Fruit fly (Drosophila melanogaster) whole organism, embryonic: ENCODE results near the gene shi.

Source experiments
- CG10565 ChIP-seq: fragments of 200-800 bp; sonication (Bioruptor generic); optimal IDR thresholded peaks from 3 replicates; lab custom pipeline; 2016; ENCODE audit warnings: missing biosample characterization, mild to moderate bottlenecking, missing genetic modification characterization
- CG11398 ChIP-seq: fragments of 200-800 bp; sonication (Bioruptor generic); optimal IDR thresholded peaks from 2 replicates; lab custom pipeline; 2016; ENCODE audit warnings: missing biosample characterization, missing genetic modification characterization
- CG12071 ChIP-seq: fragments of 200-800 bp; sonication (Bioruptor generic); optimal IDR thresholded peaks from 3 replicates; lab custom pipeline; 2018; ENCODE audit warnings: missing biosample characterization, mild to moderate bottlenecking, missing genetic modification characterization
- CG13287 ChIP-seq: fragments of 200-800 bp; sonication (Bioruptor generic); IDR thresholded peaks from 2 replicates; pipeline ENCODE4 v1.3.6; 2022; ENCODE audit warnings: missing biosample characterization, missing genetic modification characterization; ENCODE audit not compliant: partially characterized antibody
- CG14050 ChIP-seq: fragments of 200-800 bp; sonication (Bioruptor generic); IDR thresholded peaks from 3 replicates; pipeline ENCODE4 v1.3.6; 2022; ENCODE audit warnings: missing biosample characterization, missing genetic modification characterization
- CG14860 ChIP-seq: fragments of 200-800 bp; sonication (Bioruptor generic); IDR thresholded peaks from 3 replicates; pipeline ENCODE4 v1.3.6; 2022; ENCODE audit warnings: missing biosample characterization, missing genetic modification characterization; ENCODE audit not compliant: partially characterized antibody
- CG15073 ChIP-seq: fragments of 200-800 bp; sonication (Bioruptor generic); optimal IDR thresholded peaks from 2 replicates; lab custom pipeline; 2016; ENCODE audit warnings: missing biosample characterization, missing genetic modification characterization
- CG15269 ChIP-seq: fragments of 200-800 bp; sonication (Bioruptor generic); optimal IDR thresholded peaks from 2 replicates; lab custom pipeline; 2018; ENCODE audit warnings: missing biosample characterization, mild to moderate bottlenecking, missing genetic modification characterization, moderate library complexity
- CG17328 ChIP-seq: fragments of 200-800 bp; sonication (Bioruptor generic); IDR thresholded peaks from 2 replicates; pipeline ENCODE4 v1.3.6; 2022; ENCODE audit warnings: missing biosample characterization, missing genetic modification characterization
- CG17912 ChIP-seq: fragments of 200-800 bp; sonication (Bioruptor generic); optimal IDR thresholded peaks from 2 replicates; lab custom pipeline; 2018; ENCODE audit warnings: missing biosample characterization, mild to moderate bottlenecking, missing genetic modification characterization
- CG1792 ChIP-seq: fragments of 200-800 bp; sonication (Bioruptor generic); optimal IDR thresholded peaks from 2 replicates; lab custom pipeline; 2016; ENCODE audit warnings: missing biosample characterization, missing genetic modification characterization
- CG18599 ChIP-seq: fragments of 200-800 bp; sonication (Bioruptor generic); optimal IDR thresholded peaks from 3 replicates; lab custom pipeline; 2017; ENCODE audit warnings: missing biosample characterization, missing genetic modification characterization, mild to moderate bottlenecking, moderate library complexity, missing genetic modification reagents
- CG30020 ChIP-seq: fragments of 200-800 bp; optimal IDR thresholded peaks from 2 replicates; lab custom pipeline; 2019; ENCODE audit warnings: missing biosample characterization, mild to moderate bottlenecking, missing genetic modification characterization, moderate library complexity
- CG31224 ChIP-seq: fragments of 200-800 bp; sonication (Bioruptor generic); IDR thresholded peaks from 2 replicates; pipeline ENCODE4 v1.3.6; 2022; ENCODE audit warnings: missing biosample characterization, missing genetic modification characterization
- CG31365 ChIP-seq: fragments of 200-800 bp; sonication (Bioruptor generic); optimal IDR thresholded peaks from 2 replicates; lab custom pipeline; 2018; ENCODE audit warnings: missing biosample characterization, mild to moderate bottlenecking, missing genetic modification characterization
- CG32772 ChIP-seq: fragments of 200-800 bp; sonication (Bioruptor generic); IDR thresholded peaks from 2 replicates; pipeline ENCODE4 v1.3.6; 2022; ENCODE audit warnings: missing biosample characterization, missing genetic modification characterization
- CG8359 ChIP-seq: fragments of 200-800 bp; sonication (Bioruptor generic); optimal IDR thresholded peaks from 2 replicates; lab custom pipeline; 2017; ENCODE audit warnings: missing biosample characterization, mild to moderate bottlenecking, missing genetic modification characterization, borderline replicate concordance
- CrebB ChIP-seq: fragments of 200-800 bp; sonication (Bioruptor generic); optimal IDR thresholded peaks from 3 replicates; lab custom pipeline; 2018; ENCODE audit warnings: missing biosample characterization, mild to moderate bottlenecking, missing genetic modification characterization
- Lpt ChIP-seq: fragments of >200 bp; optimal IDR thresholded peaks from 2 replicates; lab custom pipeline; 2018; ENCODE audit warnings: missing biosample characterization, missing genetic modification characterization
- MBD-R2 ChIP-seq: fragments of 200-800 bp; sonication (Bioruptor generic); IDR thresholded peaks from 2 replicates; pipeline ENCODE4 v1.3.6; 2022; ENCODE audit warnings: missing biosample characterization, missing genetic modification characterization
- MESR4 ChIP-seq: fragments of 200-800 bp; sonication (Bioruptor generic); optimal IDR thresholded peaks from 2 replicates; lab custom pipeline; 2018; ENCODE audit warnings: missing biosample characterization, mild to moderate bottlenecking, missing genetic modification characterization, moderate library complexity
- Ptx1 ChIP-seq: fragments of 200-800 bp; sonication (Bioruptor generic); IDR thresholded peaks from 2 replicates; pipeline ENCODE4 v1.3.6; 2022; ENCODE audit warnings: missing biosample characterization, missing genetic modification characterization
- Tbp ChIP-seq: fragments of >200 bp; optimal IDR thresholded peaks from 2 replicates; lab custom pipeline; 2018; ENCODE audit warnings: missing biosample characterization, missing genetic modification characterization
- YL-1 ChIP-seq: fragments of 200-800 bp; sonication (Bioruptor generic); optimal IDR thresholded peaks from 3 replicates; lab custom pipeline; 2017; ENCODE audit warnings: missing biosample characterization, mild to moderate bottlenecking, missing genetic modification characterization
- al ChIP-seq: fragments of 200-800 bp; sonication (Bioruptor generic); IDR thresholded peaks from 2 replicates; pipeline ENCODE4 v1.3.6; 2022; ENCODE audit warnings: missing biosample characterization, missing genetic modification characterization
- ase ChIP-seq: fragments of 200-800 bp; sonication (Bioruptor generic); IDR thresholded peaks from 3 replicates; pipeline ENCODE4 v1.3.6; 2022; ENCODE audit warnings: missing biosample characterization, missing genetic modification characterization
- ci ChIP-seq: fragments of 200-800 bp; sonication (Bioruptor generic); IDR thresholded peaks from 3 replicates; pipeline ENCODE4 v1.3.6; 2022; ENCODE audit warnings: missing biosample characterization, missing genetic modification characterization
- dysf ChIP-seq: fragments of 200-800 bp; sonication (Bioruptor generic); IDR thresholded peaks from 3 replicates; pipeline ENCODE4 v1.3.6; 2022; ENCODE audit warnings: missing biosample characterization, missing genetic modification characterization
- fd102C ChIP-seq: fragments of 200-800 bp; sonication (Bioruptor generic); optimal IDR thresholded peaks from 2 replicates; lab custom pipeline; 2018; ENCODE audit warnings: missing biosample characterization, mild to moderate bottlenecking, missing genetic modification characterization, moderate library complexity
- fd3F ChIP-seq: fragments of 200-800 bp; sonication (Bioruptor generic); optimal IDR thresholded peaks from 2 replicates; lab custom pipeline; 2018; ENCODE audit warnings: missing biosample characterization, mild to moderate bottlenecking, missing genetic modification characterization, moderate library complexity
- fd64A ChIP-seq: fragments of 200-800 bp; sonication (Bioruptor generic); optimal IDR thresholded peaks from 3 replicates; lab custom pipeline; 2018; ENCODE audit warnings: missing biosample characterization, mild to moderate bottlenecking, missing genetic modification characterization
- gce ChIP-seq: fragments of 200-800 bp; sonication (Bioruptor generic); IDR thresholded peaks from 3 replicates; pipeline ENCODE4 v1.3.6; 2022; ENCODE audit warnings: missing biosample characterization, missing genetic modification characterization
- gcm ChIP-seq: fragments of 200-800 bp; sonication (Bioruptor generic); optimal IDR thresholded peaks from 2 replicates; lab custom pipeline; 2019; ENCODE audit warnings: missing biosample characterization, mild to moderate bottlenecking, missing genetic modification characterization, moderate library complexity
- gem ChIP-seq: fragments of 200-800 bp; sonication (Bioruptor generic); optimal IDR thresholded peaks from 2 replicates; lab custom pipeline; 2019; ENCODE audit warnings: missing biosample characterization, mild to moderate bottlenecking, missing genetic modification characterization, moderate library complexity
- ken ChIP-seq: fragments of 200-800 bp; sonication (Bioruptor generic); IDR thresholded peaks from 3 replicates; pipeline ENCODE4 v1.3.6; 2022; ENCODE audit warnings: missing biosample characterization, missing genetic modification characterization
- kni ChIP-seq: fragments of 200-800 bp; sonication (Bioruptor generic); optimal IDR thresholded peaks from 3 replicates; lab custom pipeline; 2017; ENCODE audit warnings: mild to moderate bottlenecking, missing biosample characterization, missing genetic modification reagents, missing genetic modification characterization
- lilli ChIP-seq: fragments of 200-800 bp; sonication (Bioruptor generic); optimal IDR thresholded peaks from 3 replicates; lab custom pipeline; 2016; ENCODE audit warnings: missing biosample characterization, missing genetic modification characterization
- lmd ChIP-seq: fragments of 200-800 bp; sonication (Bioruptor generic); IDR thresholded peaks from 2 replicates; pipeline ENCODE4 v1.3.6; 2022; ENCODE audit warnings: missing biosample characterization, missing genetic modification characterization
- lov ChIP-seq, 2 experiments: fragments of 200-800 bp in 1 of 2; fragments of >200 bp in 1 of 2; sonication (Bioruptor generic) in 1 of 2; IDR thresholded peaks in 1 of 2; optimal IDR thresholded peaks in 1 of 2; 2 replicates in 1 of 2; 3 replicates in 1 of 2; pipeline versions ENCODE4 v1.3.6 to Lab custom; 2017 to 2022; ENCODE audit warnings: missing biosample characterization in 1 of 2, missing genetic modification characterization in 1 of 2
- maf-S ChIP-seq: fragments of 200-800 bp; sonication (Bioruptor generic); optimal IDR thresholded peaks from 2 replicates; lab custom pipeline; 2016; ENCODE audit warnings: missing biosample characterization, missing genetic modification characterization
- nmo ChIP-seq: fragments of 200-800 bp; sonication (Bioruptor generic); optimal IDR thresholded peaks from 2 replicates; lab custom pipeline; 2018; ENCODE audit warnings: missing biosample characterization, mild to moderate bottlenecking, missing genetic modification characterization, moderate library complexity
- pan ChIP-seq, 4 experiments: fragments of >200 bp in 3 of 4; fragments of 200-800 bp in 1 of 4; sonication (Bioruptor generic) in 1 of 4; optimal IDR thresholded peaks in 3 of 4; IDR thresholded peaks in 1 of 4; 2 replicates each; pipeline versions ENCODE4 v1.3.6 to Lab custom; 2017 to 2022; ENCODE audit warnings: missing biosample characterization in 2 of 4, missing genetic modification characterization in 2 of 4, mixed read lengths in 1 of 4
- pb ChIP-seq: fragments of 200-800 bp; sonication (Bioruptor generic); optimal IDR thresholded peaks from 3 replicates; lab custom pipeline; 2016; ENCODE audit warnings: missing biosample characterization, missing genetic modification characterization
- salm ChIP-seq: fragments of 200-800 bp; sonication (Bioruptor generic); optimal IDR thresholded peaks from 2 replicates; lab custom pipeline; 2018; ENCODE audit warnings: missing biosample characterization, mild to moderate bottlenecking, missing genetic modification characterization
- schlank ChIP-seq: fragments of 200-800 bp; sonication (Bioruptor generic); optimal IDR thresholded peaks from 2 replicates; lab custom pipeline; 2018; ENCODE audit warnings: missing biosample characterization, mild to moderate bottlenecking, missing genetic modification characterization
- sens-2 ChIP-seq: fragments of 200-800 bp; sonication (Bioruptor generic); IDR thresholded peaks from 2 replicates; pipeline ENCODE4 v1.3.6; 2022; ENCODE audit warnings: missing biosample characterization, missing genetic modification characterization
- sr ChIP-seq: fragments of 200-800 bp; sonication (Bioruptor generic); IDR thresholded peaks from 3 replicates; pipeline ENCODE4 v1.3.6; 2022; ENCODE audit warnings: missing biosample characterization, missing genetic modification characterization
- tap ChIP-seq: fragments of 200-800 bp; optimal IDR thresholded peaks from 3 replicates; lab custom pipeline; 2019; ENCODE audit warnings: missing biosample characterization, mild to moderate bottlenecking, missing genetic modification characterization, moderate library complexity
- toy ChIP-seq: fragments of 200-800 bp; sonication (Bioruptor generic); IDR thresholded peaks from 2 replicates; pipeline ENCODE4 v1.3.6; 2022; ENCODE audit warnings: missing biosample characterization, missing genetic modification characterization
- vvl ChIP-seq: fragments of 200-800 bp; sonication (Bioruptor generic); IDR thresholded peaks from 2 replicates; pipeline ENCODE4 v1.3.6; 2022; ENCODE audit warnings: missing biosample characterization, missing genetic modification characterization
- yki ChIP-seq: fragments of >200 bp; optimal IDR thresholded peaks from 3 replicates; lab custom pipeline; 2018

shi gene

DNA sequence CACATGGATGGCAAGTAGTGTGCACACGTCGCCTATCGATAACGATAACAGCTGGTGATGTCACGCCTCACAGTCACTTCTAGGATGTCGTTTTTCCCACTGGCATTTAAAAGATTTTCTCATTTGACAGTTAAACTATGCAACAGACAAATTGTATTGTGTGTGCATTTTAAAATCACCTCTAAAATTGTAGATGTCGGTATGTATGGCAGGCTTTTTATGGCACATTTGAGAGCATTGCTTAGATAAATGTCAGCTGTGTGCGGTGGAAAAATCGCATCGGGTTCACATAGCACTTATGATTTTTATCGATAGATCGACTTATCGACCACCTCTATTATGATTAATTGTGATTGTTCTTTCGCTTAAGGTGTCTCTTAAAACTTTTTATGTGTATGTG, 47.8 kb upstream of the shi start, which contains the start of the genes ArgRS and CG8578 (continued):
- TF ChIP-seq pb (GFP tag; lab: Kevin White, UChicago) (peak; percentile 54), schlank (tag; lab: Kevin White, UChicago) (peak; percentile 26), lilli (peak; percentile 87), fd3F (GFP tag; lab: Kevin White, UChicago) (no peak), vvl (GFP tag; lab: Robert Waterston, UW) (peak; percentile 75; the same call in 1 of the 2 replicates), CrebB (no peak), ase (GFP tag; lab: Robert Waterston, UW) (peak; percentile 55; the same call in 2 of the 3 replicates), nmo (GFP tag; lab: Kevin White, UChicago) (peak; percentile 92), MESR4 (peak; percentile 24), CG14860 (GFP tag; lab: Robert Waterston, UW) (peak; percentile 90), fd64A (GFP tag; lab: Kevin White, UChicago) (no peak), CG32772 (GFP tag; lab: Robert Waterston, UW) (no peak; the same call in 1 of the 2 replicates), CG15073 (GFP tag; lab: Kevin White, UChicago) (no peak), CG31224 (GFP tag; lab: Robert Waterston, UW) (no peak), lmd (GFP tag; lab: Robert Waterston, UW) (peak; percentile 70), gce (GFP tag; lab: Robert Waterston, UW) (no peak), CG10565 (no peak), al (GFP tag; lab: Robert Waterston, UW) (peak; percentile 32; the same call in 1 of the 2 replicates), pan (optimal IDR thresholded peaks at IDR 0.05; lab: Kevin White, UChicago) (no peak), pan (GFP tag; optimal IDR thresholded peaks at IDR 0.05 in 1 of 2, IDR thresholded peaks at IDR 0.05 in 1 of 2) (peak in 1 of 2 experiments; percentile 76), kni (GFP tag; lab: Kevin White, UChicago) (no peak), CG13287 (GFP tag; lab: Robert Waterston, UW) (peak; percentile 85), lov (optimal IDR thresholded peaks at IDR 0.05; lab: Kevin White, UChicago) (no peak), lov (GFP tag; IDR thresholded peaks at IDR 0.05; lab: Robert Waterston, UW) (no peak; the same call in 2 of the 3 replicates), sr (GFP tag; lab: Robert Waterston, UW) (no peak), CG17912 (no peak), CG14050 (GFP tag; lab: Robert Waterston, UW) (no peak), CG30020 (tag; lab: Kevin White, UChicago) (peak; percentile 96), salm (tag; lab: Kevin White, UChicago) (no peak), dysf (GFP tag; lab: Robert Waterston, UW) (peak; percentile 84; the same call in 1 of the 3 replicates), CG31365 (tag; lab: Kevin White, UChicago) (no peak), CG11398 (no peak), toy (GFP tag; lab: Robert Waterston, UW) (no peak), tap (no peak), Tbp (no peak), gcm (GFP tag; lab: Kevin White, UChicago) (no peak), gem (tag; lab: Kevin White, UChicago) (peak; percentile 53), CG12071 (GFP tag; lab: Kevin White, UChicago) (no peak), ci (no peak), CG1792 (GFP tag; lab: Kevin White, UChicago) (peak; percentile 21), CG17328 (peak; percentile 27; the same call in 1 of the 2 replicates), fd102C (no peak), ken (GFP tag; lab: Robert Waterston, UW) (no peak), CG8359 (GFP tag; lab: Kevin White, UChicago) (no peak), YL-1 (GFP tag; lab: Kevin White, UChicago) (peak; percentile 34), Ptx1 (peak; percentile 86), MBD-R2 (GFP tag; lab: Robert Waterston, UW) (peak; percentile 75), CG18599 (GFP tag; lab: Kevin White, UChicago) (no peak), maf-S (GFP tag; lab: Kevin White, UChicago) (peak; percentile 37), CG15269 (tag; lab: Kevin White, UChicago) (no peak), yki (lab: Kevin White, UChicago) (no peak), sens-2 (GFP tag; lab: Robert Waterston, UW) (no peak), Lpt (GFP tag; lab: Kevin White, UChicago) (no peak)
